Fruit fly (Drosophila melanogaster) whole organism, embryonic: ENCODE data around the gene Fmr1.
A peak's percentile ranks its signal among the peaks of the same experiment; 100 is the strongest.

ENCODE experiments used
- ATbp ChIP-seq: fragments of 200-800 bp; sonication (Bioruptor generic); optimal IDR thresholded peaks from 2 replicates; lab custom pipeline; 2017; ENCODE audit warnings: missing biosample characterization, mild to moderate bottlenecking, missing genetic modification characterization, missing genetic modification reagents
- Asciz ChIP-seq: fragments of 200-800 bp; sonication (Bioruptor generic); optimal IDR thresholded peaks from 2 replicates; lab custom pipeline; 2017; ENCODE audit warnings: missing biosample characterization, mild to moderate bottlenecking, missing genetic modification characterization, missing genetic modification reagents
- Atf6 ChIP-seq: fragments of 200-800 bp; sonication (Bioruptor generic); IDR thresholded peaks from 2 replicates; pipeline ENCODE4 v1.3.6; 2022; ENCODE audit warnings: missing biosample characterization, missing genetic modification characterization
- B-H1 ChIP-seq: fragments of 200-800 bp; sonication (Bioruptor generic); IDR thresholded peaks from 3 replicates; pipeline ENCODE4 v1.3.6; 2022; ENCODE audit warnings: missing biosample characterization, missing genetic modification characterization
- Blimp-1 ChIP-seq: fragments of 200-800 bp; sonication (Bioruptor generic); optimal IDR thresholded peaks from 3 replicates; lab custom pipeline; 2018; ENCODE audit warnings: missing biosample characterization, missing genetic modification characterization, mild to moderate bottlenecking, moderate library complexity, missing genetic modification reagents
- CG10321 ChIP-seq: fragments of 200-800 bp; sonication (Bioruptor generic); IDR thresholded peaks from 2 replicates; pipeline ENCODE4 v1.3.6; 2022; ENCODE audit warnings: missing biosample characterization, missing genetic modification characterization
- CG10431 ChIP-seq: fragments of 200-800 bp; sonication (Bioruptor generic); optimal IDR thresholded peaks from 3 replicates; lab custom pipeline; 2018; ENCODE audit warnings: missing biosample characterization, mild to moderate bottlenecking, missing genetic modification characterization
- CG11093 ChIP-seq: fragments of 200-800 bp; sonication (Bioruptor generic); IDR thresholded peaks from 3 replicates; pipeline ENCODE4 v1.3.6; 2022; ENCODE audit warnings: missing biosample characterization, missing genetic modification characterization
- CG12299 ChIP-seq: fragments of 200-800 bp; sonication (Bioruptor generic); optimal IDR thresholded peaks from 2 replicates; lab custom pipeline; 2018; ENCODE audit warnings: missing biosample characterization, mild to moderate bottlenecking, missing genetic modification characterization
- CG12744 ChIP-seq: fragments of 200-800 bp; sonication (Bioruptor generic); optimal IDR thresholded peaks from 2 replicates; lab custom pipeline; 2016; ENCODE audit warnings: missing biosample characterization, missing genetic modification characterization
- CG13296 ChIP-seq: fragments of 200-800 bp; sonication (Bioruptor generic); optimal IDR thresholded peaks from 3 replicates; lab custom pipeline; 2018; ENCODE audit warnings: missing biosample characterization, mild to moderate bottlenecking, missing genetic modification characterization
- CG13624 ChIP-seq: fragments of 200-800 bp; sonication (Bioruptor generic); optimal IDR thresholded peaks from 2 replicates; lab custom pipeline; 2016; ENCODE audit warnings: missing biosample characterization, missing genetic modification characterization
- CG13775 ChIP-seq: fragments of 200-800 bp; sonication (Bioruptor generic); optimal IDR thresholded peaks from 3 replicates; lab custom pipeline; 2017; ENCODE audit warnings: missing biosample characterization, mild to moderate bottlenecking, missing genetic modification characterization
- CG13894 ChIP-seq: fragments of 200-800 bp; sonication (Bioruptor generic); optimal IDR thresholded peaks from 3 replicates; lab custom pipeline; 2018; ENCODE audit warnings: missing biosample characterization, mild to moderate bottlenecking, missing genetic modification characterization, moderate library complexity
- CG14014 ChIP-seq: fragments of 200-800 bp; sonication (Bioruptor generic); IDR thresholded peaks from 2 replicates; pipeline ENCODE4 v1.3.6; 2022; ENCODE audit warnings: missing biosample characterization, missing genetic modification characterization
- CG1529 ChIP-seq: fragments of 200-800 bp; sonication (Bioruptor generic); optimal IDR thresholded peaks from 3 replicates; lab custom pipeline; 2018; ENCODE audit warnings: missing biosample characterization, missing genetic modification characterization
- CG1603 ChIP-seq: fragments of 200-800 bp; sonication (Bioruptor generic); optimal IDR thresholded peaks from 2 replicates; lab custom pipeline; 2019; ENCODE audit warnings: missing biosample characterization, mild to moderate bottlenecking, missing genetic modification characterization, moderate library complexity
- CG2712 ChIP-seq: fragments of 200-800 bp; optimal IDR thresholded peaks from 3 replicates; lab custom pipeline; 2019; ENCODE audit warnings: missing biosample characterization, mild to moderate bottlenecking, missing genetic modification characterization, moderate library complexity
- CG31441 ChIP-seq: fragments of 200-800 bp; sonication (Bioruptor generic); IDR thresholded peaks from 2 replicates; pipeline ENCODE4 v1.3.6; 2022; ENCODE audit warnings: missing biosample characterization, missing genetic modification characterization
- CG3163 ChIP-seq: fragments of 200-800 bp; sonication (Bioruptor generic); optimal IDR thresholded peaks from 3 replicates; lab custom pipeline; 2016; ENCODE audit warnings: missing biosample characterization, missing genetic modification characterization
- CG34224 ChIP-seq: fragments of 200-800 bp; sonication (Bioruptor generic); IDR thresholded peaks from 3 replicates; pipeline ENCODE4 v1.3.6; 2022; ENCODE audit warnings: missing biosample characterization, missing genetic modification characterization; ENCODE audit not compliant: partially characterized antibody
- CG4424 ChIP-seq: fragments of 200-800 bp; sonication (Bioruptor generic); optimal IDR thresholded peaks from 3 replicates; lab custom pipeline; 2016; ENCODE audit warnings: missing biosample characterization, missing genetic modification characterization
- CG4820 ChIP-seq: fragments of 200-800 bp; sonication (Bioruptor generic); optimal IDR thresholded peaks from 3 replicates; lab custom pipeline; 2016; ENCODE audit warnings: missing biosample characterization, missing genetic modification characterization
- CG7372 ChIP-seq: fragments of 200-800 bp; sonication (Bioruptor generic); IDR thresholded peaks from 2 replicates; pipeline ENCODE4 v1.3.6; 2022; ENCODE audit warnings: missing biosample characterization, missing genetic modification characterization
- CG9437 ChIP-seq: fragments of 200-800 bp; sonication (Bioruptor generic); optimal IDR thresholded peaks from 2 replicates; lab custom pipeline; 2018; ENCODE audit warnings: missing biosample characterization, mild to moderate bottlenecking, missing genetic modification characterization
- CG9932 ChIP-seq: fragments of 200-800 bp; sonication (Bioruptor generic); IDR thresholded peaks from 2 replicates; pipeline ENCODE4 v1.3.6; 2022; ENCODE audit warnings: missing biosample characterization, missing genetic modification characterization
- Deaf1 ChIP-seq: fragments of 200-800 bp; optimal IDR thresholded peaks from 3 replicates; lab custom pipeline; 2019; ENCODE audit warnings: missing biosample characterization, mild to moderate bottlenecking, missing genetic modification characterization, moderate library complexity
- Dip2 ChIP-seq: fragments of 200-800 bp; sonication (Bioruptor generic); IDR thresholded peaks from 2 replicates; pipeline ENCODE4 v1.3.6; 2022; ENCODE audit warnings: missing biosample characterization, missing genetic modification characterization
- HmgD ChIP-seq: fragments of 200-800 bp; sonication (Bioruptor generic); optimal IDR thresholded peaks from 3 replicates; lab custom pipeline; 2016; ENCODE audit warnings: missing biosample characterization, missing genetic modification characterization
- Lhr ChIP-seq: fragments of 200-800 bp; sonication (Bioruptor generic); optimal IDR thresholded peaks from 3 replicates; lab custom pipeline; 2017; ENCODE audit warnings: mild to moderate bottlenecking, missing biosample characterization, missing genetic modification reagents, missing genetic modification characterization
- Neu2 ChIP-seq: fragments of 200-800 bp; sonication (Bioruptor generic); optimal IDR thresholded peaks from 3 replicates; lab custom pipeline; 2016; ENCODE audit warnings: missing biosample characterization, missing genetic modification characterization, borderline replicate concordance
- Rfx ChIP-seq: fragments of 200-800 bp; sonication (Bioruptor generic); IDR thresholded peaks from 2 replicates; pipeline ENCODE4 v1.3.6; 2022; ENCODE audit warnings: missing biosample characterization, missing genetic modification characterization
- Scr ChIP-seq: fragments of 200-800 bp; sonication (Bioruptor generic); IDR thresholded peaks from 2 replicates; pipeline ENCODE4 v1.3.6; 2022; ENCODE audit warnings: missing biosample characterization, missing genetic modification characterization; ENCODE audit not compliant: partially characterized antibody
- ac ChIP-seq: fragments of 200-800 bp; sonication (Bioruptor generic); optimal IDR thresholded peaks from 3 replicates; lab custom pipeline; 2017; ENCODE audit warnings: missing biosample characterization, mild to moderate bottlenecking, missing genetic modification characterization
- al ChIP-seq: fragments of 200-800 bp; sonication (Bioruptor generic); IDR thresholded peaks from 2 replicates; pipeline ENCODE4 v1.3.6; 2022; ENCODE audit warnings: missing biosample characterization, missing genetic modification characterization
- bigmax ChIP-seq: fragments of 200-800 bp; sonication (Bioruptor generic); optimal IDR thresholded peaks from 2 replicates; lab custom pipeline; 2018; ENCODE audit warnings: missing biosample characterization, mild to moderate bottlenecking, missing genetic modification characterization
- cwo ChIP-seq: fragments of 200-800 bp; sonication (Bioruptor generic); optimal IDR thresholded peaks from 3 replicates; lab custom pipeline; 2017; ENCODE audit warnings: missing biosample characterization, missing genetic modification characterization, mild to moderate bottlenecking, moderate library complexity, missing genetic modification reagents
- danr ChIP-seq: fragments of 200-800 bp; sonication (Bioruptor generic); IDR thresholded peaks from 2 replicates; pipeline ENCODE4 v1.3.6; 2022; ENCODE audit warnings: missing biosample characterization, missing genetic modification characterization
- dpn ChIP-seq, 2 experiments: fragments of 200-800 bp; sonication (Bioruptor generic); optimal IDR thresholded peaks; 3 replicates each; lab custom pipeline; 2016; ENCODE audit warnings: missing biosample characterization in 2 of 2, missing genetic modification characterization in 2 of 2
- gro ChIP-seq: fragments of 200-800 bp; sonication (Bioruptor generic); optimal IDR thresholded peaks from 2 replicates; lab custom pipeline; 2016; ENCODE audit warnings: missing biosample characterization, missing genetic modification characterization
- jumu ChIP-seq: fragments of 200-800 bp; sonication (Bioruptor generic); optimal IDR thresholded peaks from 3 replicates; lab custom pipeline; 2016; ENCODE audit warnings: missing biosample characterization, missing genetic modification characterization
- lbe ChIP-seq: fragments of 200-800 bp; sonication (Bioruptor generic); optimal IDR thresholded peaks from 2 replicates; lab custom pipeline; 2016; ENCODE audit warnings: missing biosample characterization, mild to moderate bottlenecking, missing genetic modification characterization
- lola ChIP-seq, 3 experiments: fragments of >200 bp in 2 of 3; fragments of 200-800 bp in 1 of 3; sonication (Bioruptor generic) in 1 of 3; optimal IDR thresholded peaks; 2 replicates each; lab custom pipeline; 2017 to 2019; ENCODE audit warnings: missing biosample characterization in 3 of 3, missing genetic modification characterization in 3 of 3, mild to moderate bottlenecking in 1 of 3, moderate library complexity in 1 of 3
- pnt ChIP-seq: fragments of 200-800 bp; sonication (Bioruptor generic); optimal IDR thresholded peaks from 3 replicates; lab custom pipeline; 2016; ENCODE audit warnings: missing biosample characterization, missing genetic modification characterization
- pros ChIP-seq: fragments of 200-800 bp; sonication (Bioruptor generic); optimal IDR thresholded peaks from 3 replicates; lab custom pipeline; 2019; ENCODE audit warnings: missing biosample characterization, mild to moderate bottlenecking, missing genetic modification characterization, moderate library complexity
- repo ChIP-seq: fragments of 200-800 bp; sonication (Bioruptor generic); optimal IDR thresholded peaks from 2 replicates; lab custom pipeline; 2016; ENCODE audit warnings: missing biosample characterization, missing genetic modification characterization
- sug ChIP-seq: fragments of 200-800 bp; optimal IDR thresholded peaks from 2 replicates; lab custom pipeline; 2019; ENCODE audit warnings: missing biosample characterization, mild to moderate bottlenecking, missing genetic modification characterization, moderate library complexity
- tin ChIP-seq: fragments of 200-800 bp; sonication (Bioruptor generic); optimal IDR thresholded peaks from 3 replicates; lab custom pipeline; 2016; ENCODE audit warnings: missing biosample characterization, missing genetic modification characterization
- tup ChIP-seq: fragments of 200-800 bp; sonication (Bioruptor generic); optimal IDR thresholded peaks from 2 replicates; lab custom pipeline; 2016; ENCODE audit warnings: missing biosample characterization, mild to moderate bottlenecking, missing genetic modification characterization, moderate library complexity
- wor ChIP-seq: fragments of 200-800 bp; sonication (Bioruptor generic); IDR thresholded peaks from 2 replicates; pipeline ENCODE4 v1.3.6; 2022; ENCODE audit warnings: missing biosample characterization, missing genetic modification characterization

Fmr1 gene

DNA sequence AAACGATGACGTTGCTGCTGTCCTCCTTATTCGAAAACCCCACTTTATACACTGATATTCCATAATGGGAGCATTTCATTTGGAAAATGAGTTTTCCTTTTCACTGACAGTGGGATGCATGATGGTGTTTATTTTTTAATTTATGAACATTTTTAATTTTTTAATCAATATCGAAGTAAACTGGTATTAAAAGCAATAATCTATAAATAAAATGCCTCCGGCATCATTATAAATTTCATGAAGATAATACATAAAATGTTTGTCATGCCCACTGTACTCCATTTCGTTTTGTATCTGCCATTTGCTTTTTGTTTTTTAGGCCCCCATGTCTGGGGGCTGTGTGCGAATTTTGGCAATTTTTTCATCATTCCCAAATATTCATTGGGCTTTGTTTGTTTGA lies 20.2 kb upstream of the Fmr1 start:
- no peak for TF ChIP-seq repo (GFP tag; lab: Kevin White, UChicago)
- peak; percentile 51; the same call in 1 of the 2 replicates for TF ChIP-seq al (GFP tag; lab: Robert Waterston, UW)
- no peak for TF ChIP-seq CG1529
- peak; percentile 44 for TF ChIP-seq CG13624 (GFP tag; lab: Kevin White, UChicago)
- peak; percentile 57 for TF ChIP-seq Blimp-1 (GFP tag; lab: Kevin White, UChicago)
- TF ChIP-seq CG31441 (GFP tag; lab: Robert Waterston, UW), result peak; percentile 64
- TF ChIP-seq Dip2, result no peak
- no peak for TF ChIP-seq Neu2 (GFP tag; lab: Kevin White, UChicago)
- TF ChIP-seq Rfx, result peak; percentile 73; the same call in 1 of the 2 replicates
- TF ChIP-seq CG13296 (GFP tag; lab: Kevin White, UChicago), result peak; percentile 62
- TF ChIP-seq Scr, result no peak
- peak; percentile 38; the same call in 1 of the 3 replicates for TF ChIP-seq B-H1 (GFP tag; lab: Robert Waterston, UW)
- peak; percentile 52 for TF ChIP-seq CG9932 (GFP tag; lab: Robert Waterston, UW)
- peak; percentile 17 for TF ChIP-seq CG4820 (GFP tag; lab: Kevin White, UChicago)
- TF ChIP-seq CG13894, result peak; percentile 58
- peak; percentile 9 for TF ChIP-seq CG1603
- peak; percentile 46 for TF ChIP-seq CG4424 (GFP tag; lab: Kevin White, UChicago)
- peak; percentile 64 for TF ChIP-seq cwo (GFP tag; lab: Kevin White, UChicago)
- TF ChIP-seq gro (GFP tag; lab: Kevin White, UChicago), result peak; percentile 49
- no peak for TF ChIP-seq lbe
- TF ChIP-seq ac (GFP tag; lab: Kevin White, UChicago), result no peak
- peak; percentile 36 for TF ChIP-seq Asciz (GFP tag; lab: Kevin White, UChicago)
- TF ChIP-seq CG10321 (GFP tag; lab: Robert Waterston, UW), result no peak
- no peak for TF ChIP-seq jumu
- TF ChIP-seq CG11093 (GFP tag; lab: Robert Waterston, UW), result 0 out of 3 replicates have a peak, but pooled peaks have one; percentile 34
- TF ChIP-seq dpn (GFP tag; optimal IDR thresholded peaks at IDR 0.05; lab: Kevin White, UChicago), result peak; percentile 44 to 55
- TF ChIP-seq CG7372 (GFP tag; lab: Robert Waterston, UW), result peak; percentile 35; the same call in 1 of the 2 replicates
- TF ChIP-seq ATbp (GFP tag; lab: Kevin White, UChicago), result peak; percentile 30
- peak; percentile 43 for TF ChIP-seq CG13775 (GFP tag; lab: Kevin White, UChicago)
- TF ChIP-seq CG14014 (GFP tag; lab: Robert Waterston, UW), result peak; percentile 71
- TF ChIP-seq pnt (GFP tag; lab: Kevin White, UChicago), result peak; percentile 20
- TF ChIP-seq CG3163, result no peak
- 0 out of 2 replicates have a peak, but pooled peaks have one; percentile 26 for TF ChIP-seq wor
- peak; percentile 36 for TF ChIP-seq CG12744 (GFP tag; lab: Kevin White, UChicago)
- TF ChIP-seq CG34224 (GFP tag; lab: Robert Waterston, UW), result no peak
- TF ChIP-seq HmgD (GFP tag; lab: Kevin White, UChicago), result no peak
- TF ChIP-seq Lhr, result no peak
- peak; percentile 34 for TF ChIP-seq tin (GFP tag; lab: Kevin White, UChicago)
- TF ChIP-seq pros (GFP tag; lab: Kevin White, UChicago), result no peak
- peak; percentile 74 for TF ChIP-seq CG2712
- no peak for TF ChIP-seq bigmax (GFP tag; lab: Kevin White, UChicago)
- TF ChIP-seq Atf6 (GFP tag; lab: Robert Waterston, UW), result peak; percentile 74
- peak; percentile 29 for TF ChIP-seq CG9437 (GFP tag; lab: Kevin White, UChicago)
- TF ChIP-seq tup, result no peak
- TF ChIP-seq Deaf1 (tag; lab: Kevin White, UChicago), result peak; percentile 42
- TF ChIP-seq lola (GFP tag; optimal IDR thresholded peaks at IDR 0.05; lab: Kevin White, UChicago), result peak in 1 of 3 experiments; percentile 24
- TF ChIP-seq CG12299 (tag; lab: Kevin White, UChicago), result peak; percentile 20
- TF ChIP-seq danr (GFP tag; lab: Robert Waterston, UW), result no peak
- TF ChIP-seq sug, result peak; percentile 33
- TF ChIP-seq CG10431 (GFP tag; lab: Kevin White, UChicago), result no peak
